Worm (Caenorhabditis elegans) whole organism, L2 larva: Measurements from ENCODE around the gene oac-6.

Experiments used
- C34F6.9 ChIP-seq: fragments of 150-350 bp; optimal IDR thresholded peaks from 2 replicates; lab custom pipeline; 2014; ENCODE audit warnings: missing biosample characterization, missing genetic modification characterization
- F13H6.1 ChIP-seq: sonication (generic microtip); optimal IDR thresholded peaks from 2 replicates; lab custom pipeline; 2016; ENCODE audit warnings: missing genetic modification characterization, missing compliant biosample characterization
- Y55F3AM.14 ChIP-seq: fragments of 200-800 bp; sonication (Bioruptor generic); optimal IDR thresholded peaks from 2 replicates; lab custom pipeline; 2018; ENCODE audit warnings: mild to moderate bottlenecking, missing genetic modification characterization, missing compliant biosample characterization
- ZK546.5 ChIP-seq: sonication (generic microtip); optimal IDR thresholded peaks from 2 replicates; lab custom pipeline; 2017; ENCODE audit warnings: missing biosample characterization, missing genetic modification characterization
- ama-1 ChIP-seq: fragments of 150-350 bp; optimal IDR thresholded peaks from 2 replicates; lab custom pipeline; 2018; ENCODE audit warnings: inconsistent platforms
- ceh-16 ChIP-seq: fragments of 150-350 bp; optimal IDR thresholded peaks from 2 replicates; lab custom pipeline; 2014; ENCODE audit warnings: missing biosample characterization, missing genetic modification characterization
- crh-2 ChIP-seq: sonication (generic microtip); optimal IDR thresholded peaks from 2 replicates; lab custom pipeline; 2017; ENCODE audit warnings: missing biosample characterization, missing genetic modification characterization
- egl-27 ChIP-seq: sonication (generic microtip); optimal IDR thresholded peaks from 3 replicates; lab custom pipeline; 2017; ENCODE audit warnings: missing biosample characterization, missing genetic modification reagents, missing genetic modification characterization
- elt-3 ChIP-seq: sonication (generic microtip); optimal IDR thresholded peaks from 2 replicates; lab custom pipeline; 2017; ENCODE audit warnings: missing biosample characterization, missing genetic modification characterization
- fos-1 ChIP-seq: fragments of 150-350 bp; optimal IDR thresholded peaks from 2 replicates; lab custom pipeline; 2014; ENCODE audit warnings: missing biosample characterization, missing genetic modification characterization
- gmeb-1 ChIP-seq: fragments of 150-350 bp; optimal IDR thresholded peaks from 2 replicates; lab custom pipeline; 2014; ENCODE audit warnings: missing biosample characterization, missing genetic modification characterization
- lin-11 ChIP-seq: fragments of 150-350 bp; sonication (generic microtip); optimal IDR thresholded peaks from 2 replicates; lab custom pipeline; 2014; ENCODE audit warnings: missing biosample characterization, missing genetic modification characterization, inconsistent platforms, mixed read lengths
- lin-13 ChIP-seq: fragments of 150-350 bp; optimal IDR thresholded peaks from 2 replicates; lab custom pipeline; 2014; ENCODE audit warnings: missing biosample characterization, missing genetic modification reagents, missing genetic modification characterization
- lin-39 ChIP-seq: fragments of 150-350 bp; optimal IDR thresholded peaks from 2 replicates; lab custom pipeline; 2014; ENCODE audit warnings: missing biosample characterization, missing genetic modification reagents, missing genetic modification characterization
- lsy-2 ChIP-seq, 2 experiments: fragments of 150-350 bp in 1 of 2; sonication (generic microtip) in 1 of 2; optimal IDR thresholded peaks; 2 replicates each; lab custom pipeline; 2014 to 2017; ENCODE audit warnings: missing biosample characterization in 2 of 2, missing genetic modification characterization in 2 of 2
- mab-5 ChIP-seq: fragments of 150-350 bp; optimal IDR thresholded peaks from 2 replicates; lab custom pipeline; 2014; ENCODE audit warnings: missing biosample characterization, missing genetic modification characterization
- mdl-1 ChIP-seq, 2 experiments: fragments of 150-350 bp in 1 of 2; sonication (generic microtip) in 1 of 2; optimal IDR thresholded peaks; 2 replicates each; lab custom pipeline; 2017; ENCODE audit warnings: missing biosample characterization in 2 of 2, missing genetic modification characterization in 2 of 2
- nhr-10 ChIP-seq: sonication (generic microtip); optimal IDR thresholded peaks from 2 replicates; lab custom pipeline; 2017; ENCODE audit warnings: missing biosample characterization, missing genetic modification characterization
- nhr-129 ChIP-seq: fragments of 150-350 bp; optimal IDR thresholded peaks from 2 replicates; lab custom pipeline; 2014; ENCODE audit warnings: missing biosample characterization, missing genetic modification characterization
- nhr-23 ChIP-seq: fragments of 150-350 bp; optimal IDR thresholded peaks from 2 replicates; lab custom pipeline; 2014; ENCODE audit warnings: missing biosample characterization, missing genetic modification reagents, missing genetic modification characterization
- nhr-237 ChIP-seq: fragments of 150-350 bp; optimal IDR thresholded peaks from 2 replicates; lab custom pipeline; 2014; ENCODE audit warnings: missing biosample characterization, missing genetic modification characterization
- nhr-25 ChIP-seq: fragments of 150-350 bp; sonication (generic microtip); optimal IDR thresholded peaks from 3 replicates; lab custom pipeline; 2014; ENCODE audit warnings: missing biosample characterization, missing genetic modification characterization
- nhr-77 ChIP-seq: fragments of 150-350 bp; optimal IDR thresholded peaks from 2 replicates; lab custom pipeline; 2014; ENCODE audit warnings: missing biosample characterization, missing genetic modification characterization
- sem-4 ChIP-seq: fragments of 150-350 bp; optimal IDR thresholded peaks from 2 replicates; lab custom pipeline; 2014; ENCODE audit warnings: missing biosample characterization, missing genetic modification reagents, missing genetic modification characterization
- skn-1 ChIP-seq: sonication (generic microtip); optimal IDR thresholded peaks from 2 replicates; lab custom pipeline; 2017; ENCODE audit warnings: missing biosample characterization, missing genetic modification characterization
- sma-3 ChIP-seq: sonication (generic microtip); optimal IDR thresholded peaks from 2 replicates; lab custom pipeline; 2016; ENCODE audit warnings: missing genetic modification reagents, missing genetic modification characterization, missing compliant biosample characterization
- sma-9 ChIP-seq, 2 experiments: fragments of 150-350 bp in 1 of 2; sonication (generic microtip) in 1 of 2; optimal IDR thresholded peaks; 2 replicates each; lab custom pipeline; 2014 to 2016; ENCODE audit warnings: missing genetic modification characterization in 2 of 2, mild to moderate bottlenecking in 1 of 2, missing biosample characterization in 1 of 2, missing compliant biosample characterization in 1 of 2, missing genetic modification reagents in 1 of 2, moderate library complexity in 1 of 2
- snpc-4 ChIP-seq: fragments of 150-350 bp; optimal IDR thresholded peaks from 2 replicates; lab custom pipeline; 2014; ENCODE audit warnings: missing biosample characterization, missing genetic modification characterization
- unc-39 ChIP-seq: fragments of 150-350 bp; optimal IDR thresholded peaks from 2 replicates; lab custom pipeline; 2014; ENCODE audit warnings: missing biosample characterization, missing genetic modification characterization
- unc-55 ChIP-seq: fragments of 150-350 bp; sonication (generic microtip); optimal IDR thresholded peaks from 3 replicates; lab custom pipeline; 2014; ENCODE audit warnings: missing biosample characterization, missing genetic modification reagents, missing genetic modification characterization
- ztf-1 ChIP-seq: fragments of 200-800 bp; sonication (Bioruptor generic); conservative IDR thresholded peaks from 2 replicates; pipeline ENCODE4 v1.3.6; 2022; ENCODE audit warnings: missing genetic modification characterization, missing compliant biosample characterization

Gene oac-6

DNA sequence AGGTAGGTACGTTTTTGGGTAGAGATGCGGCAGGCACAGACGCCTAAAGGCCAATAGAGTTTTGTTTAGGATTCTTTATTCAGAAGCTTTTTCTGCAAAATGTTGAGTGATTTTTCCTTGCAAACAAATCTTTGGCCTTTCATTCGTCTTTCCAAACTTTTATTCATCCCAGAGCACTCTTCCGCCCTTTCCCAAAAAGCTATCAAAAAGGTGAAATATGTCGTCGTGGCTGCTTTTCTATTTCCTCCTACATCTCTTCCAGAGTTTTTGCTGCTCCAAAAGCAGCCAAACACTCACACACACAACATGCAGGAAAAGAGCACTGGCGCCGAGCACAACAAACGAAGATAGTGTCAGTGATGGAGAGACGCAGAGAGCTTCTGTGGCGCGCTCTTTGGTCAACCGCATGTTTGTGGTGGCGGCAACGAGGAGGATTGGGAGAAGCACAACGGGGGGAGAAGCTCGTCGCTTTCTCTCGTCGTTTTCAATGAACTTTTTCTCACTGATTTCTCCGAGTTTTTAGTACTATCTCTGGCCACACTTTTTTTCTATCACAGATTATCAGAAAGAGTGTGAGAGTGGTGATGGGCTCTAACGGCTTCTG lies 48.4 kb downstream of the oac-6 start (continued):
- TF ChIP-seq snpc-4 (tag; lab: Kevin White, UChicago), result peak; percentile 11
- peak; percentile 63 for TF ChIP-seq C34F6.9
- peak; percentile 20 for TF ChIP-seq lin-13
- no peak for TF ChIP-seq nhr-25 (tag; lab: Kevin White, UChicago)
- TF ChIP-seq sem-4, result no peak
- TF ChIP-seq unc-55 (GFP tag; lab: Kevin White, UChicago), result peak; percentile 78
- TF ChIP-seq ceh-16 (tag; lab: Kevin White, UChicago), result no peak
- TF ChIP-seq ztf-1 (GFP tag; lab: Robert Waterston, UW), result no peak
- TF ChIP-seq lin-11 (tag; lab: Kevin White, UChicago), result peak; percentile 29
- no peak for TF ChIP-seq mab-5 (tag; lab: Kevin White, UChicago)
- TF ChIP-seq lin-39 (tag; lab: Kevin White, UChicago), result no peak

DNA sequence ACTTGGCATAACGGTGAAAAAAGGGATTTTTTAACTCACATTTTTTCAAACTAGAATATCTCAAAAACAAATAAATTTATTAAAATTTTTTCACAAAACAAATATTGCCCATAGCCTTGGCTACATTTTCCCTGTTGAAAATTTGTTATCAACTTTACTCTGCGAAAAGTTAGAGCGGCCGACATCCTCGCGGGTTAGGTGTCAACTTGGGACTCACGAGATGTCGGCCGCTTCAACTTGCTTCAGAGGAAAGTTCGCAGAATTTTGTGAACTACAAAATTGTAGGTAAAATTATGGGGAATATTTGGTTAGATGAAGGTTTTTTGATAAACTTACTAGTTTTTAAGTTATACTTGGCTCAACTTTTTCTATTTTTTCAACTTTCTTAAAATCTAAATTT lies 49.2 kb downstream of the oac-6 start:
- TF ChIP-seq nhr-10 (tag; lab: Kevin White, UChicago) (no peak), snpc-4 (tag; lab: Kevin White, UChicago) (peak; percentile 88), nhr-77 (no peak), sma-3 (no peak), nhr-237 (no peak)

DNA sequence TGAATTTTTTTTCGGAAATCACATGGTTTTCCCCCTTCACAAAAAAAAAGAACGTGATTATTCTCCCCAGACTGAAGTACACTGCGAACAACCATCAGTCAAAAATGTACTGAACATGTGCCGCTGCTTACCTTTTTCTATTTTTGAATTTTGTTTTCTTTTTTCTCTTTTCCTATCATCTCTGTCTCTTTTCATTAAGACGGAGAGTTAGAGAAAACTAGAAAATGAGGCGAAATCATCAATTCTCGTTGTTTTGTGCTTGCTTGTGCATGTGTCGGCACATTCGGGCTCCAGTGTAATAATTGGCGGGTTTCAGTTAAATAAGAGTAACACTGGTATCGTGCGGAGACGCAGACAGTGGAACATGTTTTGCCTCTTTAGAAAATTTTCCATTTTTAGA lies 49.8 kb downstream of the oac-6 start:
- TF ChIP-seq unc-39 (no peak), ZK546.5 (tag; lab: Kevin White, UChicago) (no peak), sma-3 (no peak), sma-9 (GFP tag; optimal IDR thresholded peaks at IDR 0.05; lab: Kevin White, UChicago) (peak; percentile 70), sma-9 (tag; optimal IDR thresholded peaks at IDR 0.05; lab: Kevin White, UChicago) (no peak), mdl-1 (tag; optimal IDR thresholded peaks at IDR 0.05; lab: Kevin White, UChicago) (peak in 1 of 2 experiments; percentile 64), skn-1 (tag; lab: Kevin White, UChicago) (peak; percentile 34), gmeb-1 (tag; lab: Kevin White, UChicago) (peak; percentile 2), elt-3 (tag; lab: Kevin White, UChicago) (no peak), egl-27 (tag; lab: Kevin White, UChicago) (no peak), crh-2 (tag; lab: Kevin White, UChicago) (no peak), snpc-4 (tag; lab: Kevin White, UChicago) (peak; percentile 57), ama-1 (no peak), F13H6.1 (tag; lab: Kevin White, UChicago) (peak; percentile 56), fos-1 (tag; lab: Kevin White, UChicago) (no peak), unc-55 (GFP tag; lab: Kevin White, UChicago) (peak; percentile 45), lin-13 (no peak), C34F6.9 (peak; percentile 59), lsy-2 (tag; optimal IDR thresholded peaks at IDR 0.05; lab: Kevin White, UChicago) (peak in 1 of 2 experiments; percentile 55), nhr-129 (peak; percentile 68), nhr-10 (tag; lab: Kevin White, UChicago) (no peak), ceh-16 (tag; lab: Kevin White, UChicago) (no peak)

DNA sequence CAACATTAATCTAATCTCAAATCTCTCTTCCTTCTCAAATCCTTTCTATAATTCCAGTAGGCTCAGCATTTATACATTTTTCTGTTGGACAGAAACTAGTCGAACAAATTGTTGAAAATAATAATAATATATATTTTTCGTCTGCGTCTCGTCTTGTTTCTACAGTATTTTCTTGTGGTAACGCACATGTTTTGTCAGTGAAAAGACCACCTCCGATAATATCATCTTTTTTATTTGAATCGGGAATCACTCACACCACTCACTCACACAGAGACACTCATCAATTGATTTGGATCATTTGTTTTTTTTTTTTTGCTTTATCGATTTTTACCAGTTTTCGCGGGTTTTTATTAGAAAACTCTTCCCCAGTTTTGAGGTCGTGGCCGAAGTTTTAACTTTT lies 52.2 kb downstream of the oac-6 start:
- TF ChIP-seq lsy-2 (tag; optimal IDR thresholded peaks at IDR 0.05; lab: Kevin White, UChicago) (no peak), ztf-1 (GFP tag; lab: Robert Waterston, UW) (no peak), Y55F3AM.14 (GFP tag; lab: Kevin White, UChicago) (no peak), nhr-129 (peak; percentile 3), nhr-23 (tag; lab: Kevin White, UChicago) (no peak)
